Fruit fly (Drosophila melanogaster) whole organism, adult: ENCODE data around the gene CG1628.
"Not testable (repeated sequence)": the region's sequence is repeated elsewhere in the genome, so short reads cannot be mapped to it uniquely, and the experiment has no call there.

Experiments
- CG11617 ChIP-seq: fragments of 200-800 bp; sonication (Bioruptor generic); optimal IDR thresholded peaks from 2 replicates; lab custom pipeline; 2017; ENCODE audit warnings: mild to moderate bottlenecking, missing biosample characterization, missing genetic modification reagents, missing genetic modification characterization
- CG14711 ChIP-seq: fragments of 200-800 bp; sonication (Bioruptor generic); optimal IDR thresholded peaks from 2 replicates; lab custom pipeline; 2018; ENCODE audit warnings: missing biosample characterization, mild to moderate bottlenecking, missing genetic modification characterization, moderate library complexity
- CG1620 ChIP-seq: fragments of 200-800 bp; sonication (Bioruptor generic); optimal IDR thresholded peaks from 2 replicates; lab custom pipeline; 2016; ENCODE audit warnings: missing biosample characterization, missing genetic modification characterization
- CG5204 ChIP-seq: fragments of 200-800 bp; sonication (Bioruptor generic); optimal IDR thresholded peaks from 2 replicates; lab custom pipeline; 2016; ENCODE audit warnings: missing biosample characterization, missing genetic modification characterization
- CG7045 ChIP-seq: fragments of 200-800 bp; sonication (Bioruptor generic); optimal IDR thresholded peaks from 2 replicates; lab custom pipeline; 2017; ENCODE audit warnings: missing biosample characterization, mild to moderate bottlenecking, missing genetic modification characterization
- CG7101 ChIP-seq: fragments of 200-800 bp; sonication (Bioruptor generic); optimal IDR thresholded peaks from 2 replicates; lab custom pipeline; 2018; ENCODE audit warnings: missing biosample characterization, mild to moderate bottlenecking, missing genetic modification characterization, moderate library complexity
- Mnt ChIP-seq: fragments of 200-800 bp; sonication (Bioruptor generic); optimal IDR thresholded peaks from 2 replicates; lab custom pipeline; 2016; ENCODE audit warnings: missing biosample characterization, mild to moderate bottlenecking, missing genetic modification characterization
- bab1 ChIP-seq: fragments of 200-800 bp; sonication (Bioruptor generic); optimal IDR thresholded peaks from 3 replicates; lab custom pipeline; 2019; ENCODE audit warnings: missing biosample characterization, mild to moderate bottlenecking, missing genetic modification characterization, moderate library complexity
- kay ChIP-seq: fragments of 200-800 bp; sonication (Bioruptor generic); peaks from one replicate; lab custom pipeline; 2016; ENCODE audit warnings: missing biosample characterization, missing genetic modification characterization, borderline replicate concordance
- ovo ChIP-seq: fragments of 200-800 bp; sonication (Bioruptor generic); optimal IDR thresholded peaks from 2 replicates; lab custom pipeline; 2016; ENCODE audit warnings: missing biosample characterization, missing genetic modification characterization
- pad ChIP-seq: fragments of 200-800 bp; sonication (Bioruptor generic); optimal IDR thresholded peaks from 3 replicates; lab custom pipeline; 2017; ENCODE audit warnings: missing biosample characterization, missing genetic modification characterization, mild to moderate bottlenecking, moderate library complexity, missing genetic modification reagents
- tj ChIP-seq: fragments of 200-800 bp; sonication (Bioruptor generic); optimal IDR thresholded peaks from 3 replicates; lab custom pipeline; 2017; ENCODE audit warnings: missing biosample characterization, mild to moderate bottlenecking, missing genetic modification characterization, moderate library complexity

DNA sequence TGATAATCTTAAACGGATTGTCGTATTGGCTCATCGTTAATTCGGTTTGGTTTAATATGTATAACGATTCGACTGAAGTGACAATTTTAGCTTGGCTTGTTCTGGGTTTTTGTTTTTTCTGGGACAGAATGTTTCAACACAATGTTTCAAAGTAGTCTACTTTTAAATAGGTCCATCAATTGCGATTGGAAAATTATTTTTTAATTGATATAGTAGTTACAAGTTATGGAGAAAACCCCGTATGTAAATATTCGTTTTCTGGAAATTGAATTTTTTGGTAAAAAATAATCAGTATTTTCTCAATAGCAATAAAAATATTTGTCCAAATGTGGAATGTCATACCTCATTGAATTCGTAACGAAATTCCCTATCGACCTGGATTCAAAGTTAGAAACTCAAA lies 20.6 kb upstream of the CG1628 start, which contains the start of gene Rab9Db:
- TF ChIP-seq CG11617 (GFP tag; lab: Kevin White, UChicago); CG14711; CG7045 (GFP tag; lab: Kevin White, UChicago); kay; CG7101 (tag; lab: Kevin White, UChicago); CG1620 (GFP tag; lab: Kevin White, UChicago); tj (GFP tag; lab: Kevin White, UChicago); Mnt (GFP tag; lab: Kevin White, UChicago); CG5204; ovo (GFP tag; lab: Kevin White, UChicago); pad (GFP tag; lab: Kevin White, UChicago); bab1 (GFP tag; lab: Kevin White, UChicago): not testable (repeated sequence)
